Worm (Caenorhabditis elegans) whole organism, L1 larva: Measurements from ENCODE around the gene Y39B6A.27.

ENCODE experiments used
- ama-1 ChIP-seq: fragments of 150-350 bp; optimal IDR thresholded peaks from 2 replicates; lab custom pipeline; 2014
- dpl-1 ChIP-seq, 3 experiments: fragments of 150-350 bp in 2 of 3; sonication (generic microtip) in 1 of 3; optimal IDR thresholded peaks; 2 replicates each; lab custom pipeline; 2014 to 2017; ENCODE audit warnings: missing biosample characterization in 3 of 3, missing genetic modification characterization in 3 of 3, missing genetic modification reagents in 3 of 3
- hpl-2 ChIP-seq: fragments of 150-350 bp; optimal IDR thresholded peaks from 2 replicates; lab custom pipeline; 2014; ENCODE audit warnings: missing biosample characterization, missing genetic modification reagents, missing genetic modification characterization
- jun-1 ChIP-seq: fragments of 150-350 bp; optimal IDR thresholded peaks from 2 replicates; lab custom pipeline; 2014; ENCODE audit warnings: missing biosample characterization, missing genetic modification reagents, missing genetic modification characterization
- lin-35 ChIP-seq, 2 experiments: fragments of 150-350 bp; optimal IDR thresholded peaks; 2 replicates each; lab custom pipeline; 2014; ENCODE audit warnings: missing biosample characterization in 2 of 2, missing genetic modification characterization in 2 of 2, missing genetic modification reagents in 2 of 2
- lin-39 ChIP-seq: fragments of 150-350 bp; optimal IDR thresholded peaks from 2 replicates; lab custom pipeline; 2014; ENCODE audit warnings: missing biosample characterization, missing genetic modification reagents, missing genetic modification characterization
- mdl-1 ChIP-seq, 2 experiments: fragments of 150-350 bp; optimal IDR thresholded peaks; 2 replicates each; lab custom pipeline; 2014 to 2017; ENCODE audit warnings: missing biosample characterization in 2 of 2, missing genetic modification characterization in 2 of 2, inconsistent platforms in 1 of 2
- mef-2 ChIP-seq: fragments of 150-350 bp; optimal IDR thresholded peaks from 2 replicates; lab custom pipeline; 2014; ENCODE audit warnings: missing biosample characterization, missing genetic modification characterization
- nhr-11 ChIP-seq: fragments of 150-350 bp; optimal IDR thresholded peaks from 2 replicates; lab custom pipeline; 2014; ENCODE audit warnings: missing biosample characterization, missing genetic modification characterization
- nhr-90 ChIP-seq: sonication (generic microtip); optimal IDR thresholded peaks from 2 replicates; lab custom pipeline; 2016; ENCODE audit warnings: mild to moderate bottlenecking, missing genetic modification characterization, missing compliant biosample characterization; ENCODE audit not compliant: poor library complexity
- pqm-1 ChIP-seq: sonication (generic microtip); optimal IDR thresholded peaks from 3 replicates; lab custom pipeline; 2017; ENCODE audit warnings: missing biosample characterization, missing genetic modification characterization
- sptf-1 ChIP-seq: fragments of 150-350 bp; optimal IDR thresholded peaks from 2 replicates; lab custom pipeline; 2014; ENCODE audit warnings: missing biosample characterization, missing genetic modification characterization
- tbx-2 ChIP-seq: sonication (generic microtip); optimal IDR thresholded peaks from 2 replicates; lab custom pipeline; 2016; ENCODE audit warnings: missing genetic modification characterization, missing compliant biosample characterization
- unc-62 ChIP-seq: fragments of 150-350 bp; optimal IDR thresholded peaks from 2 replicates; lab custom pipeline; 2014; ENCODE audit warnings: missing biosample characterization, missing genetic modification reagents, missing genetic modification characterization

ce11 chrV:19073169-19073568 is 41.6 kb downstream of the Y39B6A.27 start:
- no peak for TF ChIP-seq mdl-1 (tag; optimal IDR thresholded peaks at IDR 0.05; lab: Kevin White, UChicago)
- TF ChIP-seq dpl-1 (GFP tag; optimal IDR thresholded peaks at IDR 0.05; lab: Kevin White, UChicago): no peak
- TF ChIP-seq nhr-11: no peak
- no peak for TF ChIP-seq mef-2 (tag; lab: Kevin White, UChicago)
- TF ChIP-seq hpl-2: no peak
- no peak for TF ChIP-seq lin-39 (tag; lab: Kevin White, UChicago)
- no peak for TF ChIP-seq nhr-90
- TF ChIP-seq ama-1: no peak
- no peak for TF ChIP-seq pqm-1
- no peak for TF ChIP-seq lin-35 (GFP tag; optimal IDR thresholded peaks at IDR 0.05; lab: Kevin White, UChicago)
- TF ChIP-seq unc-62: no peak
- no peak for TF ChIP-seq tbx-2
- TF ChIP-seq sptf-1 (tag; lab: Kevin White, UChicago): no peak
- TF ChIP-seq jun-1 (tag; lab: Kevin White, UChicago): no peak
